Fruit fly (Drosophila melanogaster) whole organism, embryonic: ENCODE results near the gene JMJD4.

Experiments used
- Abd-B ChIP-seq: fragments of 200-800 bp; sonication (Bioruptor generic); optimal IDR thresholded peaks from 2 replicates; lab custom pipeline; 2018; ENCODE audit warnings: missing biosample characterization, mild to moderate bottlenecking, missing genetic modification characterization, moderate library complexity
- Asciz ChIP-seq: fragments of 200-800 bp; sonication (Bioruptor generic); optimal IDR thresholded peaks from 2 replicates; lab custom pipeline; 2017; ENCODE audit warnings: missing biosample characterization, mild to moderate bottlenecking, missing genetic modification characterization, missing genetic modification reagents
- Bdp1 ChIP-seq: fragments of 200-800 bp; sonication (Bioruptor generic); optimal IDR thresholded peaks from 3 replicates; lab custom pipeline; 2016; ENCODE audit warnings: missing biosample characterization, missing genetic modification characterization
- CG10321 ChIP-seq: fragments of 200-800 bp; sonication (Bioruptor generic); IDR thresholded peaks from 2 replicates; pipeline ENCODE4 v1.3.6; 2022; ENCODE audit warnings: missing biosample characterization, missing genetic modification characterization
- CG10543 ChIP-seq: fragments of 200-800 bp; sonication (Bioruptor generic); optimal IDR thresholded peaks from 3 replicates; lab custom pipeline; 2017; ENCODE audit warnings: missing biosample characterization, mild to moderate bottlenecking, missing genetic modification characterization, moderate library complexity
- CG12155 ChIP-seq: fragments of 200-800 bp; sonication (Bioruptor generic); optimal IDR thresholded peaks from 3 replicates; lab custom pipeline; 2016; ENCODE audit warnings: missing biosample characterization, missing genetic modification characterization
- CG12219 ChIP-seq: fragments of 200-800 bp; sonication (Bioruptor generic); optimal IDR thresholded peaks from 3 replicates; lab custom pipeline; 2018; ENCODE audit warnings: missing biosample characterization, mild to moderate bottlenecking, missing genetic modification characterization
- CG12769 ChIP-seq: fragments of 200-800 bp; sonication (Bioruptor generic); optimal IDR thresholded peaks from 2 replicates; lab custom pipeline; 2019; ENCODE audit warnings: missing biosample characterization, mild to moderate bottlenecking, missing genetic modification characterization, moderate library complexity
- CG15479 ChIP-seq: fragments of 200-800 bp; sonication (Bioruptor generic); optimal IDR thresholded peaks from 3 replicates; lab custom pipeline; 2019; ENCODE audit warnings: missing biosample characterization, mild to moderate bottlenecking, missing genetic modification characterization, moderate library complexity
- CG17361 ChIP-seq: fragments of 200-800 bp; sonication (Bioruptor generic); IDR thresholded peaks from 3 replicates; pipeline ENCODE4 v1.3.6; 2022; ENCODE audit warnings: missing biosample characterization, missing genetic modification characterization
- CG17612 ChIP-seq: fragments of 200-800 bp; sonication (Bioruptor generic); IDR thresholded peaks from 2 replicates; pipeline ENCODE4 v1.3.6; 2022; ENCODE audit warnings: missing biosample characterization, missing genetic modification characterization
- CG17912 ChIP-seq: fragments of 200-800 bp; sonication (Bioruptor generic); optimal IDR thresholded peaks from 2 replicates; lab custom pipeline; 2018; ENCODE audit warnings: missing biosample characterization, mild to moderate bottlenecking, missing genetic modification characterization
- CG2129 ChIP-seq: fragments of 200-800 bp; sonication (Bioruptor generic); IDR thresholded peaks from 2 replicates; pipeline ENCODE4 v1.3.6; 2022; ENCODE audit warnings: missing biosample characterization, missing genetic modification characterization; ENCODE audit not compliant: partially characterized antibody
- CG31365 ChIP-seq: fragments of 200-800 bp; sonication (Bioruptor generic); optimal IDR thresholded peaks from 2 replicates; lab custom pipeline; 2018; ENCODE audit warnings: missing biosample characterization, mild to moderate bottlenecking, missing genetic modification characterization
- CG32532 ChIP-seq: fragments of 200-800 bp; sonication (Bioruptor generic); IDR thresholded peaks from 2 replicates; pipeline ENCODE4 v1.3.6; 2022; ENCODE audit warnings: missing biosample characterization, missing genetic modification characterization
- CG34224 ChIP-seq: fragments of 200-800 bp; sonication (Bioruptor generic); IDR thresholded peaks from 3 replicates; pipeline ENCODE4 v1.3.6; 2022; ENCODE audit warnings: missing biosample characterization, missing genetic modification characterization; ENCODE audit not compliant: partially characterized antibody
- CG6654 ChIP-seq: fragments of 200-800 bp; sonication (Bioruptor generic); optimal IDR thresholded peaks from 2 replicates; lab custom pipeline; 2017; ENCODE audit warnings: missing biosample characterization, mild to moderate bottlenecking, missing genetic modification characterization
- CG7271 ChIP-seq: fragments of 200-800 bp; sonication (Bioruptor generic); optimal IDR thresholded peaks from 2 replicates; lab custom pipeline; 2018; ENCODE audit warnings: missing biosample characterization, mild to moderate bottlenecking, missing genetic modification characterization, moderate library complexity
- CG8924 ChIP-seq: fragments of 200-800 bp; optimal IDR thresholded peaks from 3 replicates; lab custom pipeline; 2019; ENCODE audit warnings: missing biosample characterization, mild to moderate bottlenecking, missing genetic modification characterization, moderate library complexity
- CHES-1-like ChIP-seq: fragments of 200-800 bp; sonication (Bioruptor generic); optimal IDR thresholded peaks from 2 replicates; lab custom pipeline; 2016; ENCODE audit warnings: missing biosample characterization, missing genetic modification characterization
- CkIIα-i1 ChIP-seq: fragments of 200-800 bp; sonication (Bioruptor generic); IDR thresholded peaks from 2 replicates; pipeline ENCODE4 v1.3.6; 2022; ENCODE audit warnings: missing biosample characterization, missing genetic modification characterization
- Dbx ChIP-seq: fragments of 200-800 bp; sonication (Bioruptor generic); IDR thresholded peaks from 3 replicates; pipeline ENCODE4 v1.3.6; 2022; ENCODE audit warnings: missing biosample characterization, missing genetic modification characterization
- Deaf1 ChIP-seq: fragments of 200-800 bp; optimal IDR thresholded peaks from 3 replicates; lab custom pipeline; 2019; ENCODE audit warnings: missing biosample characterization, mild to moderate bottlenecking, missing genetic modification characterization, moderate library complexity
- Dll ChIP-seq: fragments of 200-800 bp; sonication (Bioruptor generic); IDR thresholded peaks from 4 replicates; pipeline ENCODE4 v1.3.6; 2022; ENCODE audit warnings: missing biosample characterization, missing genetic modification characterization; ENCODE audit not compliant: partially characterized antibody
- Drgx ChIP-seq: fragments of 200-800 bp; sonication (Bioruptor generic); IDR thresholded peaks from 2 replicates; pipeline ENCODE4 v1.3.6; 2022; ENCODE audit warnings: missing biosample characterization, missing genetic modification characterization
- ERR ChIP-seq: fragments of 200-800 bp; sonication (Bioruptor generic); optimal IDR thresholded peaks from 2 replicates; lab custom pipeline; 2016; ENCODE audit warnings: missing biosample characterization, missing genetic modification characterization
- Eip74EF ChIP-seq, 2 experiments: fragments of 200-800 bp in 1 of 2; fragments of >200 bp in 1 of 2; sonication (Bioruptor generic) in 1 of 2; optimal IDR thresholded peaks; 2 replicates each; lab custom pipeline; 2017 to 2019; ENCODE audit warnings: missing biosample characterization in 2 of 2, missing genetic modification characterization in 2 of 2, mild to moderate bottlenecking in 1 of 2, moderate library complexity in 1 of 2
- Ets65A ChIP-seq: fragments of 200-800 bp; sonication (Bioruptor generic); peaks from one replicate; lab custom pipeline; 2016; ENCODE audit warnings: missing biosample characterization, missing genetic modification characterization
- HLH3B ChIP-seq: fragments of 200-800 bp; sonication (Bioruptor generic); IDR thresholded peaks from 2 replicates; pipeline ENCODE4 v1.3.6; 2022; ENCODE audit warnings: missing biosample characterization, missing genetic modification characterization
- Hr78 ChIP-seq, 2 experiments: fragments of 200-800 bp in 1 of 2; fragments of >200 bp in 1 of 2; sonication (Bioruptor generic) in 1 of 2; optimal IDR thresholded peaks; 2 replicates each; lab custom pipeline; 2017 to 2019; ENCODE audit warnings: missing biosample characterization in 2 of 2, missing genetic modification characterization in 2 of 2, mild to moderate bottlenecking in 1 of 2, moderate library complexity in 1 of 2
- MESR4 ChIP-seq: fragments of 200-800 bp; sonication (Bioruptor generic); optimal IDR thresholded peaks from 2 replicates; lab custom pipeline; 2018; ENCODE audit warnings: missing biosample characterization, mild to moderate bottlenecking, missing genetic modification characterization, moderate library complexity
- Mad ChIP-seq: fragments of 200-800 bp; sonication (Bioruptor generic); optimal IDR thresholded peaks from 2 replicates; lab custom pipeline; 2016; ENCODE audit warnings: missing biosample characterization, missing genetic modification characterization
- Opbp ChIP-seq: fragments of 200-800 bp; sonication (Bioruptor generic); IDR thresholded peaks from 3 replicates; pipeline ENCODE4 v1.3.6; 2022; ENCODE audit warnings: missing biosample characterization, missing genetic modification characterization; ENCODE audit not compliant: partially characterized antibody
- Pdp1 ChIP-seq, 2 experiments: fragments of 200-800 bp; sonication (Bioruptor generic); optimal IDR thresholded peaks; 3 replicates each; lab custom pipeline; 2016; ENCODE audit warnings: missing biosample characterization in 2 of 2, missing genetic modification characterization in 2 of 2, mild to moderate bottlenecking in 1 of 2, moderate library complexity in 1 of 2
- Poxn ChIP-seq: fragments of 200-800 bp; sonication (Bioruptor generic); IDR thresholded peaks from 2 replicates; pipeline ENCODE4 v1.3.6; 2022; ENCODE audit warnings: missing biosample characterization, missing genetic modification characterization
- Rfx ChIP-seq: fragments of 200-800 bp; sonication (Bioruptor generic); IDR thresholded peaks from 2 replicates; pipeline ENCODE4 v1.3.6; 2022; ENCODE audit warnings: missing biosample characterization, missing genetic modification characterization
- Side ChIP-seq: fragments of 200-800 bp; sonication (Bioruptor generic); optimal IDR thresholded peaks from 2 replicates; lab custom pipeline; 2016; ENCODE audit warnings: missing biosample characterization, missing genetic modification characterization
- Xbp1 ChIP-seq: fragments of 200-800 bp; sonication (Bioruptor generic); optimal IDR thresholded peaks from 3 replicates; lab custom pipeline; 2016; ENCODE audit warnings: missing biosample characterization, mild to moderate bottlenecking, missing genetic modification characterization
- az2 ChIP-seq: fragments of 200-800 bp; sonication (Bioruptor generic); optimal IDR thresholded peaks from 3 replicates; lab custom pipeline; 2016; ENCODE audit warnings: missing biosample characterization, missing genetic modification characterization
- croc ChIP-seq: fragments of 200-800 bp; sonication (Bioruptor generic); conservative IDR thresholded peaks from 3 replicates; pipeline ENCODE4 v1.3.6; 2022; ENCODE audit warnings: missing biosample characterization, missing genetic modification characterization
- ems ChIP-seq: fragments of 200-800 bp; sonication (Bioruptor generic); optimal IDR thresholded peaks from 3 replicates; lab custom pipeline; 2016; ENCODE audit warnings: missing biosample characterization, missing genetic modification characterization
- gcm ChIP-seq: fragments of 200-800 bp; sonication (Bioruptor generic); optimal IDR thresholded peaks from 2 replicates; lab custom pipeline; 2019; ENCODE audit warnings: missing biosample characterization, mild to moderate bottlenecking, missing genetic modification characterization, moderate library complexity
- grau ChIP-seq: fragments of 200-800 bp; optimal IDR thresholded peaks from 3 replicates; lab custom pipeline; 2019; ENCODE audit warnings: missing biosample characterization, mild to moderate bottlenecking, missing genetic modification characterization, moderate library complexity
- her ChIP-seq: fragments of 200-800 bp; sonication (Bioruptor generic); optimal IDR thresholded peaks from 2 replicates; lab custom pipeline; 2016; ENCODE audit warnings: missing biosample characterization, missing genetic modification characterization
- kni ChIP-seq: fragments of 200-800 bp; sonication (Bioruptor generic); optimal IDR thresholded peaks from 3 replicates; lab custom pipeline; 2017; ENCODE audit warnings: mild to moderate bottlenecking, missing biosample characterization, missing genetic modification reagents, missing genetic modification characterization
- odd ChIP-seq: fragments of 200-800 bp; sonication (Bioruptor generic); optimal IDR thresholded peaks from 2 replicates; lab custom pipeline; 2017; ENCODE audit warnings: missing biosample characterization, mild to moderate bottlenecking, missing genetic modification characterization
- schlank ChIP-seq: fragments of 200-800 bp; sonication (Bioruptor generic); optimal IDR thresholded peaks from 2 replicates; lab custom pipeline; 2018; ENCODE audit warnings: missing biosample characterization, mild to moderate bottlenecking, missing genetic modification characterization
- ssp ChIP-seq: fragments of 200-800 bp; sonication (Bioruptor generic); IDR thresholded peaks from 2 replicates; pipeline ENCODE4 v1.3.6; 2022; ENCODE audit warnings: missing biosample characterization, missing genetic modification characterization
- yki ChIP-seq: fragments of >200 bp; optimal IDR thresholded peaks from 3 replicates; lab custom pipeline; 2018

The JMJD4 gene

DNA sequence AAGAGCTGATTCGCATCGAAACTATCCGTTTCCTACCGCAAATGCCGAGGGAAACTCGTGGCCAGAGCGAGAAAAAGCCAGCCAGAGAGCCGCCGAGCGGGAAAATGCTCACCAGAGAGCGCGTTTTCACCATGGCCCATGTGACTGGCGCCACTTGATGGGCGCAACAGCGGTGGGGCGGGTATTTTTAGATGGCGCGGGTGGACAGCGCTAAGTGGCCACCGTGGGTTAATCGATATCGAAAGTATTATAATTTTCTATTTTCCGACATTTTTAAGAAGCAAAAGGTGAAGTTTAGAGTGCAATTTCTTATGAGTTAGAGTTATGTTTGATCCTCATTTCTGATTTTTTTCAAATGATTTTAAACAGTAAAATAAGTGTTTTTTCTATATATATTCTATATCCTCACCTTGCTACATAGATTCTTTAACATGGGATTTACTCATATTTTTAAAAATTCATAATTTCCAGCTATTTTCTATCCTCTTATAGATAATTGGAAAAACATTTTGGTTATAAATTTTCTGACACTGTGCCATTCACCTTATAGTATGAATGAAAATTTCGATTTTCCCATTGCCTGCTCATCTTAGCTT is 25.7 kb upstream of the JMJD4 start, which contains the start of gene Ptp36E (continued):
- TF ChIP-seq Xbp1 (peak; percentile 58), Poxn (GFP tag; lab: Robert Waterston, UW) (no peak), kni (GFP tag; lab: Kevin White, UChicago) (no peak), Dll (GFP tag; lab: Robert Waterston, UW) (no peak), CG10543 (GFP tag; lab: Kevin White, UChicago) (peak; percentile 73), croc (GFP tag; lab: Robert Waterston, UW) (peak; percentile 74), Rfx (GFP tag; lab: Robert Waterston, UW) (peak; percentile 62; the same call in 1 of the 2 replicates), Drgx (peak; percentile 85), Ets65A (no peak), odd (peak; percentile 49), MESR4 (GFP tag; lab: Kevin White, UChicago) (no peak), Abd-B (GFP tag; lab: Kevin White, UChicago) (peak; percentile 43), Deaf1 (tag; lab: Kevin White, UChicago) (peak; percentile 38), CG2129 (GFP tag; lab: Robert Waterston, UW) (no peak), Bdp1 (GFP tag; lab: Kevin White, UChicago) (no peak), CHES-1-like (GFP tag; lab: Kevin White, UChicago) (no peak), CG12769 (tag; lab: Kevin White, UChicago) (peak; percentile 20), CG31365 (tag; lab: Kevin White, UChicago) (no peak), CG10321 (GFP tag; lab: Robert Waterston, UW) (no peak), CG34224 (GFP tag; lab: Robert Waterston, UW) (peak; percentile 20; the same call in 1 of the 3 replicates), Dbx (GFP tag; lab: Robert Waterston, UW) (peak; percentile 79), Asciz (GFP tag; lab: Kevin White, UChicago) (peak; percentile 75), CG6654 (GFP tag; lab: Kevin White, UChicago) (peak; percentile 66), Side (GFP tag; lab: Kevin White, UChicago) (peak; percentile 18), CG17912 (no peak), Pdp1 (GFP tag; optimal IDR thresholded peaks at IDR 0.05; lab: Kevin White, UChicago) (peak in 1 of 2 experiments; percentile 58), CG7271 (tag; lab: Kevin White, UChicago) (no peak), her (GFP tag; lab: Kevin White, UChicago) (no peak), Mad (GFP tag; lab: Kevin White, UChicago) (peak; percentile 24), HLH3B (peak; percentile 73; the same call in 1 of the 2 replicates), CG12155 (GFP tag; lab: Kevin White, UChicago) (peak; percentile 66), CG32532 (GFP tag; lab: Robert Waterston, UW) (peak; percentile 86), ssp (GFP tag; lab: Robert Waterston, UW) (peak; percentile 54), CG8924 (tag; lab: Kevin White, UChicago) (peak; percentile 85), gcm (no peak), CkIIα-i1 (GFP tag; lab: Robert Waterston, UW) (no peak), ems (GFP tag; lab: Kevin White, UChicago) (no peak), Eip74EF (GFP tag; optimal IDR thresholded peaks at IDR 0.05; lab: Kevin White, UChicago) (peak in 1 of 2 experiments; percentile 6), ERR (no peak), az2 (GFP tag; lab: Kevin White, UChicago) (peak; percentile 76), CG17361 (GFP tag; lab: Robert Waterston, UW) (peak; percentile 89; the same call in 2 of the 3 replicates), CG12219 (GFP tag; lab: Kevin White, UChicago) (peak; percentile 56), Opbp (GFP tag; lab: Robert Waterston, UW) (no peak), grau (tag; lab: Kevin White, UChicago) (peak; percentile 90), Hr78 (GFP tag; optimal IDR thresholded peaks at IDR 0.05; lab: Kevin White, UChicago) (no peak), yki (lab: Kevin White, UChicago) (peak; percentile 49), CG17612 (GFP tag; lab: Robert Waterston, UW) (peak; percentile 55; the same call in 1 of the 2 replicates), CG15479 (GFP tag; lab: Kevin White, UChicago) (no peak), schlank (tag; lab: Kevin White, UChicago) (no peak)
